Worm (Caenorhabditis elegans): ENCODE data around the gene F28F9.3.

ce11 chrIV:3835065-3835464 is 8.4 kb downstream of the F28F9.3 start, which contains the start of gene cal-3:
- no peak for TF ChIP-seq K12H6.12 (tag; optimal IDR thresholded peaks at IDR 0.05)
- TF ChIP-seq D2030.7 (GFP tag; IDR thresholded peaks at IDR 0.05): no peak
- TF ChIP-seq T26A5.8 (tag; optimal IDR thresholded peaks at IDR 0.05): no peak
- no peak for TF ChIP-seq lir-1 (GFP tag; conservative IDR thresholded peaks at IDR 0.05)
- no peak for TF ChIP-seq chd-7 (tag; optimal IDR thresholded peaks at IDR 0.05)
- no peak for TF ChIP-seq nhr-90 (tag; optimal IDR thresholded peaks at IDR 0.05)
- no peak for TF ChIP-seq ceh-27 (GFP tag; optimal IDR thresholded peaks at IDR 0.05)
- TF ChIP-seq snpc-1.1 (tag; optimal IDR thresholded peaks at IDR 0.05; ENCODE audit: insufficient read depth): no peak
- TF ChIP-seq ztf-26 (tag; optimal IDR thresholded peaks at IDR 0.05): no peak
- TF ChIP-seq nfya-2 (GFP tag; IDR thresholded peaks at IDR 0.05): no peak
